Fruit fly (Drosophila melanogaster) whole organism, embryonic: ENCODE results near the gene Arl5.

ENCODE experiments used
- ATbp ChIP-seq: fragments of 200-800 bp; sonication (Bioruptor generic); optimal IDR thresholded peaks from 2 replicates; lab custom pipeline; 2017; ENCODE audit warnings: missing biosample characterization, mild to moderate bottlenecking, missing genetic modification characterization, missing genetic modification reagents
- Atf3 ChIP-seq: fragments of 200-800 bp; sonication (Bioruptor generic); optimal IDR thresholded peaks from 3 replicates; lab custom pipeline; 2016; ENCODE audit warnings: missing biosample characterization, missing genetic modification characterization
- Bteb2 ChIP-seq: fragments of 200-800 bp; sonication (Bioruptor generic); optimal IDR thresholded peaks from 2 replicates; lab custom pipeline; 2016; ENCODE audit warnings: missing biosample characterization, missing genetic modification characterization
- CG10274 ChIP-seq: fragments of 200-800 bp; sonication (Bioruptor generic); optimal IDR thresholded peaks from 3 replicates; lab custom pipeline; 2017; ENCODE audit warnings: missing biosample characterization, mild to moderate bottlenecking, missing genetic modification characterization
- CG10366 ChIP-seq: fragments of 200-800 bp; sonication (Bioruptor generic); IDR thresholded peaks from 2 replicates; pipeline ENCODE4 v1.3.6; 2022; ENCODE audit warnings: missing biosample characterization, missing genetic modification characterization
- CG10979 ChIP-seq: fragments of 200-800 bp; sonication (Bioruptor generic); optimal IDR thresholded peaks from 2 replicates; lab custom pipeline; 2018; ENCODE audit warnings: missing biosample characterization, mild to moderate bottlenecking, missing genetic modification characterization, moderate library complexity
- CG11247 ChIP-seq: fragments of 200-800 bp; sonication (Bioruptor generic); IDR thresholded peaks from 2 replicates; pipeline ENCODE4 v1.3.6; 2022; ENCODE audit warnings: missing biosample characterization, missing genetic modification characterization
- CG12299 ChIP-seq: fragments of 200-800 bp; sonication (Bioruptor generic); optimal IDR thresholded peaks from 2 replicates; lab custom pipeline; 2018; ENCODE audit warnings: missing biosample characterization, mild to moderate bottlenecking, missing genetic modification characterization
- CG14014 ChIP-seq: fragments of 200-800 bp; sonication (Bioruptor generic); IDR thresholded peaks from 2 replicates; pipeline ENCODE4 v1.3.6; 2022; ENCODE audit warnings: missing biosample characterization, missing genetic modification characterization
- CG14860 ChIP-seq: fragments of 200-800 bp; sonication (Bioruptor generic); IDR thresholded peaks from 3 replicates; pipeline ENCODE4 v1.3.6; 2022; ENCODE audit warnings: missing biosample characterization, missing genetic modification characterization; ENCODE audit not compliant: partially characterized antibody
- CG15696 ChIP-seq: fragments of 200-800 bp; sonication (Bioruptor generic); optimal IDR thresholded peaks from 2 replicates; lab custom pipeline; 2019; ENCODE audit warnings: missing biosample characterization, mild to moderate bottlenecking, missing genetic modification characterization, moderate library complexity
- CG16863 ChIP-seq: fragments of 200-800 bp; sonication (Bioruptor generic); optimal IDR thresholded peaks from 3 replicates; lab custom pipeline; 2016; ENCODE audit warnings: missing biosample characterization, missing genetic modification characterization
- CG17612 ChIP-seq: fragments of 200-800 bp; sonication (Bioruptor generic); IDR thresholded peaks from 2 replicates; pipeline ENCODE4 v1.3.6; 2022; ENCODE audit warnings: missing biosample characterization, missing genetic modification characterization
- CG18476 ChIP-seq: fragments of 200-800 bp; sonication (Bioruptor generic); optimal IDR thresholded peaks from 2 replicates; lab custom pipeline; 2016; ENCODE audit warnings: missing biosample characterization, mild to moderate bottlenecking, missing genetic modification characterization
- CG18764 ChIP-seq: fragments of 200-800 bp; sonication (Bioruptor generic); optimal IDR thresholded peaks from 3 replicates; lab custom pipeline; 2016; ENCODE audit warnings: missing biosample characterization, missing genetic modification characterization
- CG2116 ChIP-seq: fragments of 200-800 bp; sonication (Bioruptor generic); optimal IDR thresholded peaks from 3 replicates; lab custom pipeline; 2018; ENCODE audit warnings: missing biosample characterization, mild to moderate bottlenecking, missing genetic modification characterization
- CG5180 ChIP-seq: fragments of 200-800 bp; sonication (Bioruptor generic); optimal IDR thresholded peaks from 3 replicates; lab custom pipeline; 2017; ENCODE audit warnings: missing biosample characterization, missing genetic modification characterization, mild to moderate bottlenecking, moderate library complexity, missing genetic modification reagents
- CG5245 ChIP-seq: fragments of 200-800 bp; sonication (Bioruptor generic); optimal IDR thresholded peaks from 3 replicates; lab custom pipeline; 2016; ENCODE audit warnings: missing biosample characterization, missing genetic modification characterization
- CG8388 ChIP-seq: fragments of 200-800 bp; sonication (Bioruptor generic); optimal IDR thresholded peaks from 2 replicates; lab custom pipeline; 2019; ENCODE audit warnings: missing biosample characterization, mild to moderate bottlenecking, missing genetic modification characterization, moderate library complexity
- CG8765 ChIP-seq: fragments of 200-800 bp; sonication (Bioruptor generic); IDR thresholded peaks from 2 replicates; pipeline ENCODE4 v1.3.6; 2022; ENCODE audit warnings: missing biosample characterization, missing genetic modification characterization
- Dad ChIP-seq: fragments of 200-800 bp; sonication (Bioruptor generic); optimal IDR thresholded peaks from 3 replicates; lab custom pipeline; 2016; ENCODE audit warnings: missing biosample characterization, missing genetic modification characterization
- Dbx ChIP-seq: fragments of 200-800 bp; sonication (Bioruptor generic); IDR thresholded peaks from 3 replicates; pipeline ENCODE4 v1.3.6; 2022; ENCODE audit warnings: missing biosample characterization, missing genetic modification characterization
- Dll ChIP-seq: fragments of 200-800 bp; sonication (Bioruptor generic); IDR thresholded peaks from 4 replicates; pipeline ENCODE4 v1.3.6; 2022; ENCODE audit warnings: missing biosample characterization, missing genetic modification characterization; ENCODE audit not compliant: partially characterized antibody
- ERR ChIP-seq: fragments of 200-800 bp; sonication (Bioruptor generic); optimal IDR thresholded peaks from 2 replicates; lab custom pipeline; 2016; ENCODE audit warnings: missing biosample characterization, missing genetic modification characterization
- Eip74EF ChIP-seq, 2 experiments: fragments of 200-800 bp in 1 of 2; fragments of >200 bp in 1 of 2; sonication (Bioruptor generic) in 1 of 2; optimal IDR thresholded peaks; 2 replicates each; lab custom pipeline; 2017 to 2019; ENCODE audit warnings: missing biosample characterization in 2 of 2, missing genetic modification characterization in 2 of 2, mild to moderate bottlenecking in 1 of 2, moderate library complexity in 1 of 2
- Hand ChIP-seq: fragments of 200-800 bp; sonication (Bioruptor generic); optimal IDR thresholded peaks from 2 replicates; lab custom pipeline; 2017; ENCODE audit warnings: mild to moderate bottlenecking, missing biosample characterization, missing genetic modification reagents, missing genetic modification characterization
- HmgZ ChIP-seq: fragments of 200-800 bp; sonication (Bioruptor generic); optimal IDR thresholded peaks from 2 replicates; lab custom pipeline; 2018; ENCODE audit warnings: missing biosample characterization, mild to moderate bottlenecking, missing genetic modification characterization
- Lpt ChIP-seq: fragments of >200 bp; optimal IDR thresholded peaks from 2 replicates; lab custom pipeline; 2018; ENCODE audit warnings: missing biosample characterization, missing genetic modification characterization
- Pdp1 ChIP-seq, 2 experiments: fragments of 200-800 bp; sonication (Bioruptor generic); optimal IDR thresholded peaks; 3 replicates each; lab custom pipeline; 2016; ENCODE audit warnings: missing biosample characterization in 2 of 2, missing genetic modification characterization in 2 of 2, mild to moderate bottlenecking in 1 of 2, moderate library complexity in 1 of 2
- Poxn ChIP-seq: fragments of 200-800 bp; sonication (Bioruptor generic); IDR thresholded peaks from 2 replicates; pipeline ENCODE4 v1.3.6; 2022; ENCODE audit warnings: missing biosample characterization, missing genetic modification characterization
- Six4 ChIP-seq: fragments of 200-800 bp; sonication (Bioruptor generic); optimal IDR thresholded peaks from 2 replicates; lab custom pipeline; 2016; ENCODE audit warnings: missing biosample characterization, missing genetic modification characterization
- Sox102F ChIP-seq: fragments of 200-800 bp; sonication (Bioruptor generic); optimal IDR thresholded peaks from 2 replicates; lab custom pipeline; 2018; ENCODE audit warnings: missing biosample characterization, mild to moderate bottlenecking, missing genetic modification characterization, moderate library complexity
- ase ChIP-seq: fragments of 200-800 bp; sonication (Bioruptor generic); IDR thresholded peaks from 3 replicates; pipeline ENCODE4 v1.3.6; 2022; ENCODE audit warnings: missing biosample characterization, missing genetic modification characterization
- az2 ChIP-seq: fragments of 200-800 bp; sonication (Bioruptor generic); optimal IDR thresholded peaks from 3 replicates; lab custom pipeline; 2016; ENCODE audit warnings: missing biosample characterization, missing genetic modification characterization
- danr ChIP-seq: fragments of 200-800 bp; sonication (Bioruptor generic); IDR thresholded peaks from 2 replicates; pipeline ENCODE4 v1.3.6; 2022; ENCODE audit warnings: missing biosample characterization, missing genetic modification characterization
- dmrt99B ChIP-seq: fragments of 200-800 bp; sonication (Bioruptor generic); optimal IDR thresholded peaks from 2 replicates; lab custom pipeline; 2018; ENCODE audit warnings: missing biosample characterization, mild to moderate bottlenecking, missing genetic modification characterization, moderate library complexity
- dysf ChIP-seq: fragments of 200-800 bp; sonication (Bioruptor generic); IDR thresholded peaks from 3 replicates; pipeline ENCODE4 v1.3.6; 2022; ENCODE audit warnings: missing biosample characterization, missing genetic modification characterization
- fd3F ChIP-seq: fragments of 200-800 bp; sonication (Bioruptor generic); optimal IDR thresholded peaks from 2 replicates; lab custom pipeline; 2018; ENCODE audit warnings: missing biosample characterization, mild to moderate bottlenecking, missing genetic modification characterization, moderate library complexity
- ftz-f1 ChIP-seq: fragments of 200-800 bp; sonication (Bioruptor generic); optimal IDR thresholded peaks from 2 replicates; lab custom pipeline; 2016; ENCODE audit warnings: missing biosample characterization, missing genetic modification characterization
- gem ChIP-seq: fragments of 200-800 bp; sonication (Bioruptor generic); optimal IDR thresholded peaks from 2 replicates; lab custom pipeline; 2019; ENCODE audit warnings: missing biosample characterization, mild to moderate bottlenecking, missing genetic modification characterization, moderate library complexity
- grau ChIP-seq: fragments of 200-800 bp; optimal IDR thresholded peaks from 3 replicates; lab custom pipeline; 2019; ENCODE audit warnings: missing biosample characterization, mild to moderate bottlenecking, missing genetic modification characterization, moderate library complexity
- gsb ChIP-seq: fragments of 200-800 bp; sonication (Bioruptor generic); IDR thresholded peaks from 2 replicates; pipeline ENCODE4 v1.3.6; 2022; ENCODE audit warnings: missing biosample characterization, missing genetic modification characterization
- ham ChIP-seq: fragments of 200-800 bp; sonication (Bioruptor generic); IDR thresholded peaks from 2 replicates; pipeline ENCODE4 v1.3.6; 2022; ENCODE audit warnings: missing biosample characterization, missing genetic modification characterization
- hb ChIP-seq: fragments of 200-800 bp; sonication (Bioruptor generic); IDR thresholded peaks from 3 replicates; pipeline ENCODE4 v1.3.6; 2022; ENCODE audit warnings: missing biosample characterization, missing genetic modification characterization; ENCODE audit not compliant: partially characterized antibody
- otp ChIP-seq: fragments of 200-800 bp; sonication (Bioruptor generic); IDR thresholded peaks from 3 replicates; pipeline ENCODE4, ENCODE4 v1.3.6; 2022; ENCODE audit warnings: missing biosample characterization, missing genetic modification characterization
- phol ChIP-seq: fragments of 200-800 bp; sonication (Bioruptor generic); optimal IDR thresholded peaks from 3 replicates; lab custom pipeline; 2018; ENCODE audit warnings: missing biosample characterization, mild to moderate bottlenecking, missing genetic modification characterization, moderate library complexity
- pnt ChIP-seq: fragments of 200-800 bp; sonication (Bioruptor generic); optimal IDR thresholded peaks from 3 replicates; lab custom pipeline; 2016; ENCODE audit warnings: missing biosample characterization, missing genetic modification characterization
- sr ChIP-seq: fragments of 200-800 bp; sonication (Bioruptor generic); IDR thresholded peaks from 3 replicates; pipeline ENCODE4 v1.3.6; 2022; ENCODE audit warnings: missing biosample characterization, missing genetic modification characterization
- sug ChIP-seq: fragments of 200-800 bp; optimal IDR thresholded peaks from 2 replicates; lab custom pipeline; 2019; ENCODE audit warnings: missing biosample characterization, mild to moderate bottlenecking, missing genetic modification characterization, moderate library complexity
- trh ChIP-seq: fragments of 200-800 bp; sonication (Bioruptor generic); optimal IDR thresholded peaks from 2 replicates; lab custom pipeline; 2016; ENCODE audit warnings: missing biosample characterization, missing genetic modification characterization
- vnd ChIP-seq: fragments of 200-800 bp; sonication (Bioruptor generic); IDR thresholded peaks from 3 replicates; pipeline ENCODE4 v1.3.6; 2022; ENCODE audit warnings: missing biosample characterization, missing genetic modification characterization; ENCODE audit not compliant: partially characterized antibody

Arl5 gene

DNA sequence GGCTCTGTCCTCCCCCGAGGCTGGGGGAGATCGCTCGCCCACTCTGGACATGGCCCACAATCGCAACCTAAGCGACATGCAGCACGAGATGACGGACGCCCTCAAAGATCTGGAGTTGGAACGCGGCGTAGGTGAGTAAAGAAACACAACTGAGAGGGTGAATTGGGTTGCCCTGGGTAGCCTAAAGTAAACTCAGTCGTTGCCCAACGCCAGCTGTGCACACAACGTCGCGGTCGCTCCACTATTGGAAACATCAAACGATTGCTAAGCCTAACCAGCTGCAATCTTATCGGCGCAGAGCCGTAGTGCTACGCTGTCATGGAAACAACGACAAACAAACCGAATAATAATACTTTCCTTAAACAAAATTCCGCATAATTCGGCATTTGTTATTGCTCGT, 47.7 kb upstream of the Arl5 start (continued):
- TF ChIP-seq dysf (GFP tag; lab: Robert Waterston, UW), result 0 out of 3 replicates have a peak, but pooled peaks have one; percentile 31
- no peak for TF ChIP-seq CG15696
- TF ChIP-seq pnt (GFP tag; lab: Kevin White, UChicago), result no peak
- no peak for TF ChIP-seq ftz-f1 (GFP tag; lab: Kevin White, UChicago)
- no peak for TF ChIP-seq CG10274 (GFP tag; lab: Kevin White, UChicago)
- TF ChIP-seq sr, result no peak
- no peak for TF ChIP-seq Six4 (GFP tag; lab: Kevin White, UChicago)
- TF ChIP-seq Atf3 (GFP tag; lab: Kevin White, UChicago), result no peak
- no peak for TF ChIP-seq CG10979 (tag; lab: Kevin White, UChicago)
- TF ChIP-seq ham (GFP tag; lab: Robert Waterston, UW), result no peak
- no peak for TF ChIP-seq CG5180 (GFP tag; lab: Kevin White, UChicago)
- no peak for TF ChIP-seq vnd (GFP tag; lab: Robert Waterston, UW)
- no peak for TF ChIP-seq danr (GFP tag; lab: Robert Waterston, UW)
- TF ChIP-seq HmgZ (tag; lab: Kevin White, UChicago), result peak; percentile 39
- TF ChIP-seq CG2116 (GFP tag; lab: Kevin White, UChicago), result no peak
- no peak for TF ChIP-seq CG16863 (GFP tag; lab: Kevin White, UChicago)
- TF ChIP-seq CG14014 (GFP tag; lab: Robert Waterston, UW), result peak; percentile 48; the same call in 1 of the 2 replicates
- TF ChIP-seq CG17612, result no peak
- no peak for TF ChIP-seq CG8388 (GFP tag; lab: Kevin White, UChicago)
- TF ChIP-seq CG5245 (GFP tag; lab: Kevin White, UChicago), result no peak
- TF ChIP-seq CG10366 (GFP tag; lab: Robert Waterston, UW), result no peak
- no peak for TF ChIP-seq dmrt99B
- no peak for TF ChIP-seq hb
- TF ChIP-seq gem (tag; lab: Kevin White, UChicago), result no peak
- peak; percentile 49 for TF ChIP-seq gsb (GFP tag; lab: Robert Waterston, UW)
- no peak for TF ChIP-seq trh (GFP tag; lab: Kevin White, UChicago)
- TF ChIP-seq CG12299 (tag; lab: Kevin White, UChicago), result peak; percentile 7
- peak; percentile 17 for TF ChIP-seq fd3F (GFP tag; lab: Kevin White, UChicago)
- peak; percentile 47; the same call in 1 of the 2 replicates for TF ChIP-seq CG11247
- no peak for TF ChIP-seq Dad
- no peak for TF ChIP-seq az2 (GFP tag; lab: Kevin White, UChicago)
- no peak for TF ChIP-seq Lpt (GFP tag; lab: Kevin White, UChicago)
- TF ChIP-seq CG8765, result no peak
- no peak for TF ChIP-seq ERR (GFP tag; lab: Kevin White, UChicago)
- no peak for TF ChIP-seq CG18476
- no peak for TF ChIP-seq Bteb2 (GFP tag; lab: Kevin White, UChicago)
- TF ChIP-seq ATbp (GFP tag; lab: Kevin White, UChicago), result peak; percentile 86
- peak; percentile 37; the same call in 1 of the 3 replicates for TF ChIP-seq ase (GFP tag; lab: Robert Waterston, UW)
- TF ChIP-seq Sox102F, result no peak
- no peak for TF ChIP-seq CG14860 (GFP tag; lab: Robert Waterston, UW)
- TF ChIP-seq Poxn (GFP tag; lab: Robert Waterston, UW), result no peak
- TF ChIP-seq otp (GFP tag; lab: Robert Waterston, UW), result peak; percentile 40; the same call in 1 of the 3 replicates
- TF ChIP-seq Dbx, result no peak
- no peak for TF ChIP-seq sug (tag; lab: Kevin White, UChicago)
- no peak for TF ChIP-seq Pdp1 (GFP tag; optimal IDR thresholded peaks at IDR 0.05; lab: Kevin White, UChicago)
- TF ChIP-seq phol, result no peak
- TF ChIP-seq Eip74EF (GFP tag; optimal IDR thresholded peaks at IDR 0.05; lab: Kevin White, UChicago), result no peak
- no peak for TF ChIP-seq Dll
- TF ChIP-seq grau (tag; lab: Kevin White, UChicago), result no peak
- no peak for TF ChIP-seq CG18764 (GFP tag; lab: Kevin White, UChicago)
- TF ChIP-seq Hand, result no peak
